Fruit fly (Drosophila melanogaster) whole organism, embryonic: ENCODE data around the gene drl.

Experiments used
- Adf1 ChIP-seq: fragments of 200-800 bp; sonication (Bioruptor generic); IDR thresholded peaks from 2 replicates; pipeline ENCODE4 v1.3.6; 2022; ENCODE audit warnings: missing biosample characterization, missing genetic modification characterization
- Atf6 ChIP-seq: fragments of 200-800 bp; sonication (Bioruptor generic); IDR thresholded peaks from 2 replicates; pipeline ENCODE4 v1.3.6; 2022; ENCODE audit warnings: missing biosample characterization, missing genetic modification characterization
- Awh ChIP-seq: fragments of 200-800 bp; sonication (Bioruptor generic); IDR thresholded peaks from 2 replicates; pipeline ENCODE4, ENCODE4 v1.3.6; 2022; ENCODE audit warnings: missing biosample characterization, missing genetic modification characterization
- CG10274 ChIP-seq: fragments of 200-800 bp; sonication (Bioruptor generic); optimal IDR thresholded peaks from 3 replicates; lab custom pipeline; 2017; ENCODE audit warnings: missing biosample characterization, mild to moderate bottlenecking, missing genetic modification characterization
- CG10543 ChIP-seq: fragments of 200-800 bp; sonication (Bioruptor generic); optimal IDR thresholded peaks from 3 replicates; lab custom pipeline; 2017; ENCODE audit warnings: missing biosample characterization, mild to moderate bottlenecking, missing genetic modification characterization, moderate library complexity
- CG12236 ChIP-seq: fragments of 200-800 bp; sonication (Bioruptor generic); optimal IDR thresholded peaks from 2 replicates; lab custom pipeline; 2016; ENCODE audit warnings: missing biosample characterization, missing genetic modification characterization
- CG13123 ChIP-seq: fragments of 200-800 bp; sonication (Bioruptor generic); optimal IDR thresholded peaks from 2 replicates; lab custom pipeline; 2016; ENCODE audit warnings: missing biosample characterization, missing genetic modification characterization
- CG13424 ChIP-seq: fragments of 200-800 bp; sonication (Bioruptor generic); optimal IDR thresholded peaks from 2 replicates; lab custom pipeline; 2019; ENCODE audit warnings: missing biosample characterization, mild to moderate bottlenecking, missing genetic modification characterization, moderate library complexity
- CG13624 ChIP-seq: fragments of 200-800 bp; sonication (Bioruptor generic); optimal IDR thresholded peaks from 2 replicates; lab custom pipeline; 2016; ENCODE audit warnings: missing biosample characterization, missing genetic modification characterization
- CG14710 ChIP-seq: fragments of 200-800 bp; sonication (Bioruptor generic); optimal IDR thresholded peaks from 3 replicates; lab custom pipeline; 2019; ENCODE audit warnings: missing biosample characterization, mild to moderate bottlenecking, missing genetic modification characterization, moderate library complexity
- CG1647 ChIP-seq: fragments of 200-800 bp; sonication (Bioruptor generic); optimal IDR thresholded peaks from 3 replicates; lab custom pipeline; 2016; ENCODE audit warnings: missing biosample characterization, missing genetic modification characterization
- CG16813 ChIP-seq: fragments of 200-800 bp; sonication (Bioruptor generic); IDR thresholded peaks from 3 replicates; pipeline ENCODE4 v1.3.6; 2022; ENCODE audit warnings: missing biosample characterization, missing genetic modification characterization; ENCODE audit not compliant: partially characterized antibody
- CG16863 ChIP-seq: fragments of 200-800 bp; sonication (Bioruptor generic); optimal IDR thresholded peaks from 3 replicates; lab custom pipeline; 2016; ENCODE audit warnings: missing biosample characterization, missing genetic modification characterization
- CG17328 ChIP-seq: fragments of 200-800 bp; sonication (Bioruptor generic); IDR thresholded peaks from 2 replicates; pipeline ENCODE4 v1.3.6; 2022; ENCODE audit warnings: missing biosample characterization, missing genetic modification characterization
- CG17359 ChIP-seq: fragments of 200-800 bp; sonication (Bioruptor generic); optimal IDR thresholded peaks from 3 replicates; lab custom pipeline; 2018; ENCODE audit warnings: missing biosample characterization, mild to moderate bottlenecking, missing genetic modification characterization, moderate library complexity
- CG2202 ChIP-seq: fragments of 200-800 bp; sonication (Bioruptor generic); optimal IDR thresholded peaks from 2 replicates; lab custom pipeline; 2018; ENCODE audit warnings: missing biosample characterization, mild to moderate bottlenecking, missing genetic modification characterization
- CG3065 ChIP-seq: fragments of 200-800 bp; sonication (Bioruptor generic); optimal IDR thresholded peaks from 2 replicates; lab custom pipeline; 2016; ENCODE audit warnings: missing biosample characterization, missing genetic modification characterization
- CG31224 ChIP-seq: fragments of 200-800 bp; sonication (Bioruptor generic); IDR thresholded peaks from 2 replicates; pipeline ENCODE4 v1.3.6; 2022; ENCODE audit warnings: missing biosample characterization, missing genetic modification characterization
- CG43689 ChIP-seq: fragments of 200-800 bp; sonication (Bioruptor generic); IDR thresholded peaks from 2 replicates; pipeline ENCODE4 v1.3.6; 2022; ENCODE audit warnings: missing biosample characterization, missing genetic modification characterization
- CG4707 ChIP-seq: fragments of 200-800 bp; sonication (Bioruptor generic); optimal IDR thresholded peaks from 2 replicates; lab custom pipeline; 2018; ENCODE audit warnings: missing biosample characterization, mild to moderate bottlenecking, missing genetic modification characterization, moderate library complexity
- CG5245 ChIP-seq: fragments of 200-800 bp; sonication (Bioruptor generic); optimal IDR thresholded peaks from 3 replicates; lab custom pipeline; 2016; ENCODE audit warnings: missing biosample characterization, missing genetic modification characterization
- CG6765 ChIP-seq: fragments of 200-800 bp; sonication (Bioruptor generic); optimal IDR thresholded peaks from 3 replicates; lab custom pipeline; 2017; ENCODE audit warnings: missing biosample characterization, mild to moderate bottlenecking, missing genetic modification characterization
- CG6791 ChIP-seq: fragments of 200-800 bp; sonication (Bioruptor generic); IDR thresholded peaks from 3 replicates; pipeline ENCODE4 v1.3.6; 2022; ENCODE audit warnings: missing biosample characterization, missing genetic modification characterization; ENCODE audit not compliant: partially characterized antibody
- CG8765 ChIP-seq: fragments of 200-800 bp; sonication (Bioruptor generic); IDR thresholded peaks from 2 replicates; pipeline ENCODE4 v1.3.6; 2022; ENCODE audit warnings: missing biosample characterization, missing genetic modification characterization
- CG8944 ChIP-seq: fragments of 200-800 bp; sonication (Bioruptor generic); optimal IDR thresholded peaks from 3 replicates; lab custom pipeline; 2016; ENCODE audit warnings: missing biosample characterization, missing genetic modification characterization
- D19B ChIP-seq: fragments of 200-800 bp; sonication (Bioruptor generic); optimal IDR thresholded peaks from 2 replicates; lab custom pipeline; 2017; ENCODE audit warnings: missing biosample characterization, mild to moderate bottlenecking, missing genetic modification characterization
- E2f1 ChIP-seq: fragments of 200-800 bp; sonication (Bioruptor generic); IDR thresholded peaks from 2 replicates; pipeline ENCODE4 v1.3.6; 2022; ENCODE audit warnings: missing biosample characterization, missing genetic modification characterization
- HLH3B ChIP-seq: fragments of 200-800 bp; sonication (Bioruptor generic); IDR thresholded peaks from 2 replicates; pipeline ENCODE4 v1.3.6; 2022; ENCODE audit warnings: missing biosample characterization, missing genetic modification characterization
- HLH4C ChIP-seq: fragments of 200-800 bp; sonication (Bioruptor generic); IDR thresholded peaks from 3 replicates; pipeline ENCODE4 v1.3.6; 2022; ENCODE audit warnings: missing biosample characterization, missing genetic modification characterization; ENCODE audit not compliant: partially characterized antibody
- Hey ChIP-seq: fragments of 200-800 bp; sonication (Bioruptor generic); optimal IDR thresholded peaks from 3 replicates; lab custom pipeline; 2018; ENCODE audit warnings: missing biosample characterization, mild to moderate bottlenecking, missing genetic modification characterization
- Hmr ChIP-seq: fragments of 200-800 bp; sonication (Bioruptor generic); optimal IDR thresholded peaks from 3 replicates; lab custom pipeline; 2017; ENCODE audit warnings: mild to moderate bottlenecking, missing biosample characterization, missing genetic modification reagents, missing genetic modification characterization
- Scr ChIP-seq: fragments of 200-800 bp; sonication (Bioruptor generic); IDR thresholded peaks from 2 replicates; pipeline ENCODE4 v1.3.6; 2022; ENCODE audit warnings: missing biosample characterization, missing genetic modification characterization; ENCODE audit not compliant: partially characterized antibody
- Sin3A ChIP-seq: fragments of >200 bp; optimal IDR thresholded peaks from 2 replicates; lab custom pipeline; 2018
- Sox100B ChIP-seq: fragments of 200-800 bp; sonication (Bioruptor generic); optimal IDR thresholded peaks from 3 replicates; lab custom pipeline; 2018; ENCODE audit warnings: missing biosample characterization, mild to moderate bottlenecking, missing genetic modification characterization
- Sox102F ChIP-seq: fragments of 200-800 bp; sonication (Bioruptor generic); optimal IDR thresholded peaks from 2 replicates; lab custom pipeline; 2018; ENCODE audit warnings: missing biosample characterization, mild to moderate bottlenecking, missing genetic modification characterization, moderate library complexity
- ara ChIP-seq: fragments of 200-800 bp; sonication (Bioruptor generic); IDR thresholded peaks from 2 replicates; pipeline ENCODE4 v1.3.6; 2022; ENCODE audit warnings: missing biosample characterization, missing genetic modification characterization
- ash1 ChIP-seq: fragments of 200-800 bp; sonication (Bioruptor generic); optimal IDR thresholded peaks from 2 replicates; lab custom pipeline; 2018; ENCODE audit warnings: missing biosample characterization, mild to moderate bottlenecking, missing genetic modification characterization
- bigmax ChIP-seq: fragments of 200-800 bp; sonication (Bioruptor generic); optimal IDR thresholded peaks from 2 replicates; lab custom pipeline; 2018; ENCODE audit warnings: missing biosample characterization, mild to moderate bottlenecking, missing genetic modification characterization
- dm ChIP-seq: fragments of 200-800 bp; sonication (Bioruptor generic); optimal IDR thresholded peaks from 3 replicates; lab custom pipeline; 2016; ENCODE audit warnings: missing biosample characterization, missing genetic modification characterization
- ems ChIP-seq: fragments of 200-800 bp; sonication (Bioruptor generic); optimal IDR thresholded peaks from 3 replicates; lab custom pipeline; 2016; ENCODE audit warnings: missing biosample characterization, missing genetic modification characterization
- gro ChIP-seq: fragments of 200-800 bp; sonication (Bioruptor generic); optimal IDR thresholded peaks from 2 replicates; lab custom pipeline; 2016; ENCODE audit warnings: missing biosample characterization, missing genetic modification characterization
- gt ChIP-seq: fragments of 200-800 bp; sonication (Bioruptor generic); IDR thresholded peaks from 2 replicates; pipeline ENCODE4 v1.3.6; 2022; ENCODE audit warnings: missing biosample characterization, missing genetic modification characterization
- hkb ChIP-seq, 2 experiments: fragments of 200-800 bp in 1 of 2; fragments of >200 bp in 1 of 2; sonication (Bioruptor generic) in 1 of 2; IDR thresholded peaks in 1 of 2; optimal IDR thresholded peaks in 1 of 2; 2 replicates each; pipeline versions ENCODE4 v1.3.6 to Lab custom; 2017 to 2022; ENCODE audit warnings: missing biosample characterization in 1 of 2, missing genetic modification characterization in 1 of 2
- jing ChIP-seq: fragments of 200-800 bp; sonication (Bioruptor generic); optimal IDR thresholded peaks from 2 replicates; lab custom pipeline; 2018; ENCODE audit warnings: missing biosample characterization, mild to moderate bottlenecking, missing genetic modification characterization
- maf-S ChIP-seq: fragments of 200-800 bp; sonication (Bioruptor generic); optimal IDR thresholded peaks from 2 replicates; lab custom pipeline; 2016; ENCODE audit warnings: missing biosample characterization, missing genetic modification characterization
- mam ChIP-seq: fragments of 200-800 bp; sonication (Bioruptor generic); optimal IDR thresholded peaks from 3 replicates; lab custom pipeline; 2016; ENCODE audit warnings: missing biosample characterization, missing genetic modification characterization
- mirr ChIP-seq: fragments of 200-800 bp; sonication (Bioruptor generic); optimal IDR thresholded peaks from 3 replicates; lab custom pipeline; 2018; ENCODE audit warnings: missing biosample characterization, mild to moderate bottlenecking, missing genetic modification characterization
- p53 ChIP-seq: fragments of 200-800 bp; sonication (Bioruptor generic); optimal IDR thresholded peaks from 2 replicates; lab custom pipeline; 2016; ENCODE audit warnings: missing biosample characterization, missing genetic modification characterization
- salm ChIP-seq: fragments of 200-800 bp; sonication (Bioruptor generic); optimal IDR thresholded peaks from 2 replicates; lab custom pipeline; 2018; ENCODE audit warnings: missing biosample characterization, mild to moderate bottlenecking, missing genetic modification characterization
- sima ChIP-seq: fragments of 200-800 bp; sonication (Bioruptor generic); optimal IDR thresholded peaks from 2 replicates; lab custom pipeline; 2016; ENCODE audit warnings: missing biosample characterization, missing genetic modification characterization
- slp2 ChIP-seq: fragments of 200-800 bp; sonication (Bioruptor generic); optimal IDR thresholded peaks from 2 replicates; lab custom pipeline; 2016; ENCODE audit warnings: missing biosample characterization, missing genetic modification characterization
- sr ChIP-seq: fragments of 200-800 bp; sonication (Bioruptor generic); IDR thresholded peaks from 3 replicates; pipeline ENCODE4 v1.3.6; 2022; ENCODE audit warnings: missing biosample characterization, missing genetic modification characterization
- stwl ChIP-seq: fragments of 200-800 bp; sonication (Bioruptor generic); optimal IDR thresholded peaks from 3 replicates; lab custom pipeline; 2018; ENCODE audit warnings: missing biosample characterization, mild to moderate bottlenecking, missing genetic modification characterization, moderate library complexity

drl gene

DNA sequence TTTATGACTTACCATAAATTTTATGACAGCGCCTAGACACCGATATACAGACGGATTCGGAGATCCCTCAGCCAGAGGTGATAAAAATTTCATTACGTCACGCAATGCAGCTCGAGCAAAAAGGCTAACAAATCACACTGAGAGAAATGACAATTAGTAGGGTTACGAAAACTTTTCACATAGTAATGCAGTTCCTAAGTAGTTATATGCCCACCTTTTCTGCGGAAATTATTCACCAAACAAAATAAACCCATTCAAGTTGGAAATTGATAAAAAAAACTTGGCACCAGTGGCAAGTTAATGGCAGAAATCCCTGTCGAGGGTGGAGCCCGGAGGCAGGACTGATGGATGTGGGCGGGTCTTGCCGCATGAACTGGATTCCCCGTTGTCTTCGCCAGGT, 10.1 kb downstream of the drl start (continued):
- no peak for TF ChIP-seq D19B (GFP tag; lab: Kevin White, UChicago)
- no peak for TF ChIP-seq E2f1 (GFP tag; lab: Robert Waterston, UW)
- no peak for TF ChIP-seq CG16863
- no peak for TF ChIP-seq p53 (GFP tag; lab: Kevin White, UChicago)
- TF ChIP-seq CG13424 = no peak
- TF ChIP-seq gro = no peak
- TF ChIP-seq CG10543 = no peak
- TF ChIP-seq CG8944 (GFP tag; lab: Kevin White, UChicago) = no peak
- TF ChIP-seq salm (tag; lab: Kevin White, UChicago) = no peak
- TF ChIP-seq CG13123 (GFP tag; lab: Kevin White, UChicago) = no peak
- TF ChIP-seq hkb (optimal IDR thresholded peaks at IDR 0.05; lab: Kevin White, UChicago) = no peak
- TF ChIP-seq hkb (GFP tag; IDR thresholded peaks at IDR 0.05; lab: Robert Waterston, UW) = no peak
- TF ChIP-seq Hmr (GFP tag; lab: Kevin White, UChicago) = no peak
- no peak for TF ChIP-seq CG12236 (GFP tag; lab: Kevin White, UChicago)
- no peak for TF ChIP-seq sima
- no peak for TF ChIP-seq CG3065 (GFP tag; lab: Kevin White, UChicago)
- no peak for TF ChIP-seq slp2 (GFP tag; lab: Kevin White, UChicago)
- TF ChIP-seq ash1 (GFP tag; lab: Kevin White, UChicago) = no peak
- no peak for TF ChIP-seq bigmax (GFP tag; lab: Kevin White, UChicago)
- no peak for TF ChIP-seq HLH3B (GFP tag; lab: Robert Waterston, UW)
- TF ChIP-seq ems (GFP tag; lab: Kevin White, UChicago) = peak; percentile 16
- TF ChIP-seq CG13624 (GFP tag; lab: Kevin White, UChicago) = no peak
- no peak for TF ChIP-seq Atf6 (GFP tag; lab: Robert Waterston, UW)
- no peak for TF ChIP-seq Awh (GFP tag; lab: Robert Waterston, UW)
- no peak for TF ChIP-seq CG17328
- TF ChIP-seq CG2202 (tag; lab: Kevin White, UChicago) = no peak
- no peak for TF ChIP-seq ara (GFP tag; lab: Robert Waterston, UW)
- no peak for TF ChIP-seq CG6765
- TF ChIP-seq dm (GFP tag; lab: Kevin White, UChicago) = no peak
- no peak for TF ChIP-seq HLH4C (GFP tag; lab: Robert Waterston, UW)
- TF ChIP-seq CG4707 (GFP tag; lab: Kevin White, UChicago) = no peak
- TF ChIP-seq CG43689 (GFP tag; lab: Robert Waterston, UW) = no peak
- TF ChIP-seq Sin3A (lab: Kevin White, UChicago) = no peak
- no peak for TF ChIP-seq CG6791
- no peak for TF ChIP-seq mirr (GFP tag; lab: Kevin White, UChicago)
- TF ChIP-seq CG14710 (tag; lab: Kevin White, UChicago) = no peak
- no peak for TF ChIP-seq CG5245
- no peak for TF ChIP-seq stwl (tag; lab: Kevin White, UChicago)
- no peak for TF ChIP-seq Scr (GFP tag; lab: Robert Waterston, UW)
- TF ChIP-seq mam (GFP tag; lab: Kevin White, UChicago) = no peak
- no peak for TF ChIP-seq gt (GFP tag; lab: Robert Waterston, UW)
- TF ChIP-seq Adf1 (GFP tag; lab: Robert Waterston, UW) = no peak
- no peak for TF ChIP-seq CG16813 (GFP tag; lab: Robert Waterston, UW)
- no peak for TF ChIP-seq CG17359 (tag; lab: Kevin White, UChicago)
- no peak for TF ChIP-seq CG10274 (GFP tag; lab: Kevin White, UChicago)
- TF ChIP-seq Sox100B (GFP tag; lab: Kevin White, UChicago) = no peak
- TF ChIP-seq CG1647 (GFP tag; lab: Kevin White, UChicago) = no peak
- peak; percentile 39 for TF ChIP-seq Sox102F (GFP tag; lab: Kevin White, UChicago)
- no peak for TF ChIP-seq Hey (tag; lab: Kevin White, UChicago)
- no peak for TF ChIP-seq maf-S (GFP tag; lab: Kevin White, UChicago)
- no peak for TF ChIP-seq sr
- no peak for TF ChIP-seq CG8765 (GFP tag; lab: Robert Waterston, UW)
- no peak for TF ChIP-seq CG31224 (GFP tag; lab: Robert Waterston, UW)
- TF ChIP-seq jing (GFP tag; lab: Kevin White, UChicago) = no peak
